Worm (Caenorhabditis elegans) whole organism, L2 larva: ENCODE results near the gene lea-1.

Experiments used
- C34F6.9 ChIP-seq: fragments of 150-350 bp; optimal IDR thresholded peaks from 2 replicates; lab custom pipeline; 2014; ENCODE audit warnings: missing biosample characterization, missing genetic modification characterization
- F13H6.1 ChIP-seq: sonication (generic microtip); optimal IDR thresholded peaks from 2 replicates; lab custom pipeline; 2016; ENCODE audit warnings: missing genetic modification characterization, missing compliant biosample characterization
- R02D3.7 ChIP-seq: fragments of 150-350 bp; optimal IDR thresholded peaks from 2 replicates; lab custom pipeline; 2014; ENCODE audit warnings: missing biosample characterization, missing genetic modification characterization
- Y55F3AM.14 ChIP-seq: fragments of 200-800 bp; sonication (Bioruptor generic); optimal IDR thresholded peaks from 2 replicates; lab custom pipeline; 2018; ENCODE audit warnings: mild to moderate bottlenecking, missing genetic modification characterization, missing compliant biosample characterization
- alr-1 ChIP-seq: fragments of 150-350 bp; optimal IDR thresholded peaks from 2 replicates; lab custom pipeline; 2014; ENCODE audit warnings: missing biosample characterization, missing genetic modification characterization
- aly-2 ChIP-seq: fragments of 150-350 bp; optimal IDR thresholded peaks from 2 replicates; lab custom pipeline; 2014; ENCODE audit warnings: missing biosample characterization, missing genetic modification characterization
- ama-1 ChIP-seq: fragments of 150-350 bp; optimal IDR thresholded peaks from 2 replicates; lab custom pipeline; 2018; ENCODE audit warnings: inconsistent platforms
- ceh-82 ChIP-seq: fragments of 150-350 bp; optimal IDR thresholded peaks from 2 replicates; lab custom pipeline; 2014; ENCODE audit warnings: missing biosample characterization, missing genetic modification characterization
- crh-2 ChIP-seq: sonication (generic microtip); optimal IDR thresholded peaks from 2 replicates; lab custom pipeline; 2017; ENCODE audit warnings: missing biosample characterization, missing genetic modification characterization
- dmd-4 ChIP-seq: sonication (generic microtip); optimal IDR thresholded peaks from 2 replicates; lab custom pipeline; 2017; ENCODE audit warnings: missing biosample characterization, missing genetic modification characterization
- egl-27 ChIP-seq: sonication (generic microtip); optimal IDR thresholded peaks from 3 replicates; lab custom pipeline; 2017; ENCODE audit warnings: missing biosample characterization, missing genetic modification reagents, missing genetic modification characterization
- elt-1 ChIP-seq: fragments of 150-350 bp; optimal IDR thresholded peaks from 2 replicates; lab custom pipeline; 2014; ENCODE audit warnings: missing biosample characterization, missing genetic modification characterization
- elt-3 ChIP-seq: sonication (generic microtip); optimal IDR thresholded peaks from 2 replicates; lab custom pipeline; 2017; ENCODE audit warnings: missing biosample characterization, missing genetic modification characterization
- gmeb-1 ChIP-seq: fragments of 150-350 bp; optimal IDR thresholded peaks from 2 replicates; lab custom pipeline; 2014; ENCODE audit warnings: missing biosample characterization, missing genetic modification characterization
- lin-11 ChIP-seq: fragments of 150-350 bp; sonication (generic microtip); optimal IDR thresholded peaks from 2 replicates; lab custom pipeline; 2014; ENCODE audit warnings: missing biosample characterization, missing genetic modification characterization, inconsistent platforms, mixed read lengths
- lin-13 ChIP-seq: fragments of 150-350 bp; optimal IDR thresholded peaks from 2 replicates; lab custom pipeline; 2014; ENCODE audit warnings: missing biosample characterization, missing genetic modification reagents, missing genetic modification characterization
- lin-39 ChIP-seq: fragments of 150-350 bp; optimal IDR thresholded peaks from 2 replicates; lab custom pipeline; 2014; ENCODE audit warnings: missing biosample characterization, missing genetic modification reagents, missing genetic modification characterization
- lsy-2 ChIP-seq, 2 experiments: fragments of 150-350 bp in 1 of 2; sonication (generic microtip) in 1 of 2; optimal IDR thresholded peaks; 2 replicates each; lab custom pipeline; 2014 to 2017; ENCODE audit warnings: missing biosample characterization in 2 of 2, missing genetic modification characterization in 2 of 2
- mab-5 ChIP-seq: fragments of 150-350 bp; optimal IDR thresholded peaks from 2 replicates; lab custom pipeline; 2014; ENCODE audit warnings: missing biosample characterization, missing genetic modification characterization
- mdl-1 ChIP-seq, 2 experiments: fragments of 150-350 bp in 1 of 2; sonication (generic microtip) in 1 of 2; optimal IDR thresholded peaks; 2 replicates each; lab custom pipeline; 2017; ENCODE audit warnings: missing biosample characterization in 2 of 2, missing genetic modification characterization in 2 of 2
- nhr-10 ChIP-seq: sonication (generic microtip); optimal IDR thresholded peaks from 2 replicates; lab custom pipeline; 2017; ENCODE audit warnings: missing biosample characterization, missing genetic modification characterization
- nhr-11 ChIP-seq: fragments of 150-350 bp; optimal IDR thresholded peaks from 2 replicates; lab custom pipeline; 2014; ENCODE audit warnings: missing biosample characterization, missing genetic modification characterization
- nhr-129 ChIP-seq: fragments of 150-350 bp; optimal IDR thresholded peaks from 2 replicates; lab custom pipeline; 2014; ENCODE audit warnings: missing biosample characterization, missing genetic modification characterization
- nhr-23 ChIP-seq: fragments of 150-350 bp; optimal IDR thresholded peaks from 2 replicates; lab custom pipeline; 2014; ENCODE audit warnings: missing biosample characterization, missing genetic modification reagents, missing genetic modification characterization
- nhr-25 ChIP-seq: fragments of 150-350 bp; sonication (generic microtip); optimal IDR thresholded peaks from 3 replicates; lab custom pipeline; 2014; ENCODE audit warnings: missing biosample characterization, missing genetic modification characterization
- nhr-6 ChIP-seq: fragments of 150-350 bp; optimal IDR thresholded peaks from 2 replicates; lab custom pipeline; 2014; ENCODE audit warnings: missing biosample characterization, missing genetic modification characterization
- nhr-77 ChIP-seq: fragments of 150-350 bp; optimal IDR thresholded peaks from 2 replicates; lab custom pipeline; 2014; ENCODE audit warnings: missing biosample characterization, missing genetic modification characterization
- peb-1 ChIP-seq: fragments of 150-350 bp; optimal IDR thresholded peaks from 2 replicates; lab custom pipeline; 2014; ENCODE audit warnings: missing biosample characterization, missing genetic modification characterization
- sma-3 ChIP-seq: sonication (generic microtip); optimal IDR thresholded peaks from 2 replicates; lab custom pipeline; 2016; ENCODE audit warnings: missing genetic modification reagents, missing genetic modification characterization, missing compliant biosample characterization
- sma-9 ChIP-seq, 2 experiments: fragments of 150-350 bp in 1 of 2; sonication (generic microtip) in 1 of 2; optimal IDR thresholded peaks; 2 replicates each; lab custom pipeline; 2014 to 2016; ENCODE audit warnings: missing genetic modification characterization in 2 of 2, mild to moderate bottlenecking in 1 of 2, missing biosample characterization in 1 of 2, missing compliant biosample characterization in 1 of 2, missing genetic modification reagents in 1 of 2, moderate library complexity in 1 of 2
- snpc-4 ChIP-seq: fragments of 150-350 bp; optimal IDR thresholded peaks from 2 replicates; lab custom pipeline; 2014; ENCODE audit warnings: missing biosample characterization, missing genetic modification characterization
- unc-39 ChIP-seq: fragments of 150-350 bp; optimal IDR thresholded peaks from 2 replicates; lab custom pipeline; 2014; ENCODE audit warnings: missing biosample characterization, missing genetic modification characterization
- unc-55 ChIP-seq: fragments of 150-350 bp; sonication (generic microtip); optimal IDR thresholded peaks from 3 replicates; lab custom pipeline; 2014; ENCODE audit warnings: missing biosample characterization, missing genetic modification reagents, missing genetic modification characterization
- zag-1 ChIP-seq: fragments of 150-350 bp; optimal IDR thresholded peaks from 2 replicates; lab custom pipeline; 2014; ENCODE audit warnings: missing biosample characterization, missing genetic modification characterization
- ztf-1 ChIP-seq: fragments of 200-800 bp; sonication (Bioruptor generic); conservative IDR thresholded peaks from 2 replicates; pipeline ENCODE4 v1.3.6; 2022; ENCODE audit warnings: missing genetic modification characterization, missing compliant biosample characterization
- ztf-11 ChIP-seq: sonication (generic microtip); optimal IDR thresholded peaks from 2 replicates; lab custom pipeline; 2017; ENCODE audit warnings: missing biosample characterization, missing genetic modification characterization
- ztf-4 ChIP-seq: fragments of 150-350 bp; optimal IDR thresholded peaks from 2 replicates; lab custom pipeline; 2014; ENCODE audit warnings: missing biosample characterization, missing genetic modification characterization

lea-1 gene

ce11 chrV:10011623-10012022, at the start of gene lea-1:
TSS of gene lea-1 (plus strand) at chrV:10011923.
- TF ChIP-seq unc-39 = no peak
- no peak for TF ChIP-seq nhr-11 (tag; lab: Kevin White, UChicago)
- TF ChIP-seq mab-5 = no peak
- TF ChIP-seq alr-1 (tag; lab: Kevin White, UChicago) = no peak
- no peak for TF ChIP-seq nhr-129 (tag; lab: Kevin White, UChicago)
- TF ChIP-seq ztf-11 (tag; lab: Kevin White, UChicago) = no peak
- no peak for TF ChIP-seq crh-2 (tag; lab: Kevin White, UChicago)
- no peak for TF ChIP-seq aly-2 (tag; lab: Kevin White, UChicago)
- no peak for TF ChIP-seq egl-27
- TF ChIP-seq nhr-77 (tag; lab: Kevin White, UChicago) = no peak
- no peak for TF ChIP-seq unc-55 (GFP tag; lab: Kevin White, UChicago)
- no peak for TF ChIP-seq C34F6.9
- TF ChIP-seq dmd-4 (tag; lab: Kevin White, UChicago) = no peak
- no peak for TF ChIP-seq mdl-1 (tag; optimal IDR thresholded peaks at IDR 0.05; lab: Kevin White, UChicago)
- no peak for TF ChIP-seq sma-3 (GFP tag; lab: Kevin White, UChicago)
- no peak for TF ChIP-seq elt-3
- no peak for TF ChIP-seq nhr-23
- TF ChIP-seq R02D3.7 (tag; lab: Kevin White, UChicago) = no peak
- TF ChIP-seq snpc-4 = no peak
- TF ChIP-seq, all 48 proteins: peak for 0

ce11 chrV:9962394-9962793, 49.3 kb upstream of the lea-1 start, which contains the start of gene madf-4:
TSS of gene madf-4 (minus strand) at chrV:9962494.
- TF ChIP-seq mab-5 (no peak), peb-1 (tag; lab: Kevin White, UChicago) (no peak), gmeb-1 (tag; lab: Kevin White, UChicago) (no peak), elt-1 (no peak), lin-13 (GFP tag; lab: Kevin White, UChicago) (no peak), nhr-6 (tag; lab: Kevin White, UChicago) (no peak), Y55F3AM.14 (GFP tag; lab: Kevin White, UChicago) (no peak), dmd-4 (tag; lab: Kevin White, UChicago) (no peak), ztf-1 (no peak), F13H6.1 (tag; lab: Kevin White, UChicago) (no peak), nhr-25 (no peak), nhr-10 (no peak), ztf-4 (no peak), unc-55 (GFP tag; lab: Kevin White, UChicago) (no peak), C34F6.9 (no peak), ama-1 (no peak), aly-2 (tag; lab: Kevin White, UChicago) (no peak)

- TF ChIP-seq lin-11 (tag; lab: Kevin White, UChicago) (no peak), unc-55 (GFP tag; lab: Kevin White, UChicago) (no peak), lsy-2 (tag; optimal IDR thresholded peaks at IDR 0.05; lab: Kevin White, UChicago) (no peak), ceh-82 (no peak), ama-1 (no peak), crh-2 (tag; lab: Kevin White, UChicago) (no peak), ztf-1 (no peak), zag-1 (tag; lab: Kevin White, UChicago) (no peak), F13H6.1 (tag; lab: Kevin White, UChicago) (no peak), nhr-129 (tag; lab: Kevin White, UChicago) (no peak), gmeb-1 (tag; lab: Kevin White, UChicago) (no peak)
Measured at ce11 chrV:9962916-9963315, 48.8 kb upstream of the lea-1 start.

- no peak for TF ChIP-seq sma-3 (GFP tag; lab: Kevin White, UChicago)
- no peak for TF ChIP-seq mdl-1 (tag; optimal IDR thresholded peaks at IDR 0.05; lab: Kevin White, UChicago)
- no peak for TF ChIP-seq zag-1 (tag; lab: Kevin White, UChicago)
- no peak for TF ChIP-seq crh-2 (tag; lab: Kevin White, UChicago)
- TF ChIP-seq gmeb-1 (tag; lab: Kevin White, UChicago) = no peak
- TF ChIP-seq unc-55 (GFP tag; lab: Kevin White, UChicago) = peak; percentile 34
- no peak for TF ChIP-seq ztf-11 (tag; lab: Kevin White, UChicago)
Measured at ce11 chrV:9964152-9964785, 47.5 kb upstream of the lea-1 start.

ce11 chrV:9965891-9966290, 45.8 kb upstream of the lea-1 start:
- TF ChIP-seq lin-39 (tag; lab: Kevin White, UChicago) (no peak), sma-9 (GFP tag; optimal IDR thresholded peaks at IDR 0.05; lab: Kevin White, UChicago) (no peak), sma-9 (tag; optimal IDR thresholded peaks at IDR 0.05; lab: Kevin White, UChicago) (no peak), elt-1 (no peak)
- TF ChIP-seq, all 48 proteins: peak for 0
